Worm (Caenorhabditis elegans): ENCODE results near the gene sra-29.
A peak's percentile ranks its signal among the peaks of the same experiment; 100 is the strongest.

sra-29 gene

ce11 chrII:6587264-6587870 is 11.8 kb upstream of the sra-29 start, which contains the start of gene C56C10.7 (continued):
- TF ChIP-seq cebp-1 (GFP tag; IDR thresholded peaks at IDR 0.05) (no peak), cebp-1 (tag; optimal IDR thresholded peaks at IDR 0.05) (peak; percentile 54), Y56A3A.18 (GFP tag; IDR thresholded peaks at IDR 0.05) (peak; percentile 77), unc-130 (GFP tag; optimal IDR thresholded peaks at IDR 0.05) (peak; percentile 57), nhr-80 (tag; optimal IDR thresholded peaks at IDR 0.05) (no peak), mel-28 (tag; optimal IDR thresholded peaks at IDR 0.05; ENCODE audit: borderline replicate concordance) (no peak), B0336.3 (GFP tag; IDR thresholded peaks at IDR 0.05) (peak; percentile 94), madf-8 (GFP tag; conservative IDR thresholded peaks at IDR 0.05) (peak; percentile 39; the same call in 1 of the 2 replicates), madf-3 (GFP tag; IDR thresholded peaks at IDR 0.05) (peak; percentile 94), atf-7 (tag; optimal IDR thresholded peaks at IDR 0.05) (peak; percentile 55), ekl-4 (GFP tag; IDR thresholded peaks at IDR 0.05) (peak; percentile 93), bed-2 (GFP tag; IDR thresholded peaks at IDR 0.05) (no peak), unc-62 (GFP tag; optimal IDR thresholded peaks at IDR 0.05) (no peak), nhr-120 (GFP tag; IDR thresholded peaks at IDR 0.05) (no peak), attf-6 (GFP tag; IDR thresholded peaks at IDR 0.05) (peak; percentile 85), lin-54 (GFP tag; optimal IDR thresholded peaks at IDR 0.05) (peak; percentile 79), let-526 (GFP tag; IDR thresholded peaks at IDR 0.05) (no peak), nfyb-1 (GFP tag; IDR thresholded peaks at IDR 0.05) (peak; percentile 69; the same call in 1 of the 2 replicates), C17E4.6 (GFP tag; IDR thresholded peaks at IDR 0.05) (peak; percentile 62; the same call in 1 of the 2 replicates), ceh-27 (GFP tag; optimal IDR thresholded peaks at IDR 0.05) (no peak), egl-44 (GFP tag; IDR thresholded peaks at IDR 0.05) (peak; percentile 43), lin-35 (GFP tag; optimal IDR thresholded peaks at IDR 0.05) (no peak), F52B5.7 (tag; optimal IDR thresholded peaks at IDR 0.05) (peak; percentile 36), pbrm-1 (GFP tag; IDR thresholded peaks at IDR 0.05) (peak; percentile 72; the same call in 1 of the 2 replicates), Y53F4B.3 (GFP tag; IDR thresholded peaks at IDR 0.05) (no peak), lin-26 (GFP tag; IDR thresholded peaks at IDR 0.05) (peak; percentile 83), chd-7 (tag; optimal IDR thresholded peaks at IDR 0.05) (peak; percentile 77), B0035.1 (tag; optimal IDR thresholded peaks at IDR 0.05) (peak; percentile 29)

ce11 chrII:6582758-6583157 is 7.2 kb upstream of the sra-29 start, which contains the start of gene C56C10.4:
Gene C56C10.4 (plus strand): TSS chrII:6583058.
- TF ChIP-seq F33H1.4 (GFP tag; IDR thresholded peaks at IDR 0.05) (no peak), chd-7 (tag; optimal IDR thresholded peaks at IDR 0.05) (no peak), hlh-12 (tag; optimal IDR thresholded peaks at IDR 0.05) (no peak), bed-2 (GFP tag; IDR thresholded peaks at IDR 0.05) (no peak), aptf-2 (GFP tag; conservative IDR thresholded peaks at IDR 0.05) (no peak), C17E4.6 (GFP tag; IDR thresholded peaks at IDR 0.05) (no peak), attf-6 (GFP tag; IDR thresholded peaks at IDR 0.05) (no peak), aptf-3 (GFP tag; IDR thresholded peaks at IDR 0.05) (no peak), ceh-27 (GFP tag; optimal IDR thresholded peaks at IDR 0.05) (no peak), snpc-3.4 (tag; optimal IDR thresholded peaks at IDR 0.05) (no peak), ceh-91 (GFP tag; IDR thresholded peaks at IDR 0.05) (no peak), F57C9.4 (tag; optimal IDR thresholded peaks at IDR 0.05) (no peak), unc-62 (GFP tag; optimal IDR thresholded peaks at IDR 0.05) (no peak), T26A5.8 (tag; optimal IDR thresholded peaks at IDR 0.05) (no peak), nfya-2 (GFP tag; IDR thresholded peaks at IDR 0.05) (no peak), lin-40 (tag; optimal IDR thresholded peaks at IDR 0.05) (no peak), dpl-1 (GFP tag; optimal IDR thresholded peaks at IDR 0.05) (no peak)
